2 fruit fly cellular contexts compared by ENCODE assay signal in genomic region chr3R:9596615-9597014, dm6.
TF ChIP-seq lines count a peak whose summit lies in the region.

No protein-coding gene starts in this region.

- no peak for TF ChIP-seq CTCF in whole organism, embryonic (GFP tag; optimal IDR thresholded peaks at IDR 0.05; lab: Kevin White, UChicago)

TF ChIP-seq in whole organism, embryonic, 481 proteins besides CTCF, POLR2A, EP300 and RAD21:
- TF ChIP-seq kay (GFP tag; optimal IDR thresholded peaks at IDR 0.05; lab: Kevin White, UChicago) (no peak), chinmo (GFP tag; IDR thresholded peaks at IDR 0.05; lab: Robert Waterston, UW; ENCODE audit: partially characterized antibody) (peak; percentile 43; the same call in 1 of the 4 replicates), sd (tag; optimal IDR thresholded peaks at IDR 0.05; lab: Kevin White, UChicago) (peak; percentile 94), abd-A (tag; optimal IDR thresholded peaks at IDR 0.05; lab: Kevin White, UChicago) (peak; percentile 43)

TF ChIP-seq in whole organism, prepupa, 60 proteins besides CTCF, POLR2A, EP300 and RAD21:
- no peak for TF ChIP-seq CG4318 (GFP tag; optimal IDR thresholded peaks at IDR 0.05; lab: Kevin White, UChicago)
- TF ChIP-seq Gug (GFP tag; IDR thresholded peaks at IDR 0.05; lab: Robert Waterston, UW) = no peak
- no peak for TF ChIP-seq CG34406 (GFP tag; optimal IDR thresholded peaks at IDR 0.05; lab: Kevin White, UChicago)
- TF ChIP-seq Eip78C (GFP tag; lab: Kevin White, UChicago) = peak; percentile 15
- TF ChIP-seq Ets21C (GFP tag; optimal IDR thresholded peaks at IDR 0.05; lab: Kevin White, UChicago) = no peak
- no peak for TF ChIP-seq CG16779 (tag; optimal IDR thresholded peaks at IDR 0.05; lab: Kevin White, UChicago)
TF ChIP-seq in whole organism, prepupa: peak in this region for 1.
